Worm (Caenorhabditis elegans): ENCODE results near the gene kup-1.
A peak's percentile ranks its signal among the peaks of the same experiment; 100 is the strongest.

kup-1 gene

DNA sequence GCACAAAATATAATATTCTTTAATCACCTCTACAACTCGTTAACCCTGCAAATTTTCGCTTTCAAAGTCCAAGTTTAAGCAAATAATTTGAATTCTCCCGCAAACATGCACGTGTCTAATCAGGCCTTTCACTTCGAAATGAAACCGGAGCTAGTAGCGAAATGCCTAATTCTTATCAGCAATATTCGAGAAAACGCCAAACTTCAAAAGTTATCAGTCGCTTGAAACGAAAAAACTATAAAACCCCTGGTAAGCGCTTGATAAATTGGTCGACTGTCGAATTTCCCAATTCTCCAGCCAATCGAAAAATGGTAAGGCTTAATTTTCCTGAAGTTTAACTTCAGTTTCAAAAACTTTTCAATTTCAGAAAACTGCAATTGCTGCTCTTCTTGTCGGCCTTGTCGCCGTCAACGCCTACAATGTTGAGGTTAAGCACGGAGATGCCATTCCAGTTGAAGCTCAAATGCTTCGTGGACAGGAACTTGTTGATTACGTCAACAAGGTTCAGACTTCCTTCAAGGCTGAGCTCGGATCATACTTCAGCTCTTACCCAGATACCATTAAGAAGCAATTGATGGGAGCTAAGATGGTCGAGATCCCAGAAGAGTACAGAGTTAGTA lies 37.7 kb downstream of the kup-1 start, which contains the start of gene cpr-9:
Gene cpr-9, plus strand, starts transcription at position 188 of the 620 bp plus-strand sequence.
- TF ChIP-seq nhr-25 (tag; optimal IDR thresholded peaks at IDR 0.05; ENCODE audit: borderline replicate concordance, insufficient read depth), result no peak
- TF ChIP-seq hlh-11 (tag; optimal IDR thresholded peaks at IDR 0.05), result peak; percentile 41
- TF ChIP-seq spr-3 (GFP tag; optimal IDR thresholded peaks at IDR 0.05), result no peak
- TF ChIP-seq D1046.2 (GFP tag; IDR thresholded peaks at IDR 0.05), result no peak
- TF ChIP-seq nhr-77 (tag; optimal IDR thresholded peaks at IDR 0.05), result no peak
- TF ChIP-seq Y105C5A.15 (GFP tag; IDR thresholded peaks at IDR 0.05), result no peak
- peak; percentile 77 for TF ChIP-seq dve-1 (tag; optimal IDR thresholded peaks at IDR 0.05; ENCODE audit: insufficient read depth)
- TF ChIP-seq mdt-29 (GFP tag; IDR thresholded peaks at IDR 0.05), result peak; percentile 57; the same call in 1 of the 2 replicates
- peak; percentile 56 for TF ChIP-seq dmd-6 (GFP tag; IDR thresholded peaks at IDR 0.05)
- TF ChIP-seq lsy-2 (tag; optimal IDR thresholded peaks at IDR 0.05), result peak in 1 of 2 experiments; percentile 20
- peak; percentile 40; the same call in 1 of the 2 replicates for TF ChIP-seq php-3 (GFP tag; IDR thresholded peaks at IDR 0.05)
- peak; percentile 55 for TF ChIP-seq nhr-28 (tag; optimal IDR thresholded peaks at IDR 0.05)
- TF ChIP-seq hlh-30 (tag; optimal IDR thresholded peaks at IDR 0.05; ENCODE audit: insufficient read depth), result peak; percentile 19
- 0 out of 2 replicates have a peak, but pooled peaks have one; percentile 10 for TF ChIP-seq nhr-42 (GFP tag; IDR thresholded peaks at IDR 0.05)
- TF ChIP-seq ama-1 (optimal IDR thresholded peaks at IDR 0.05), result peak; percentile 45
- TF ChIP-seq nhr-6 (tag; optimal IDR thresholded peaks at IDR 0.05), result peak; percentile 28
- no peak for TF ChIP-seq daf-16 (GFP tag; optimal IDR thresholded peaks at IDR 0.05)
- peak; percentile 65 for TF ChIP-seq daf-16 (tag; optimal IDR thresholded peaks at IDR 0.05)
- peak in 1 of 2 experiments; percentile 44 for TF ChIP-seq mdl-1 (tag; optimal IDR thresholded peaks at IDR 0.05)
- TF ChIP-seq aha-1 (tag), result peak; percentile 73
- no peak for TF ChIP-seq nhr-76 (tag; optimal IDR thresholded peaks at IDR 0.05)
- no peak for TF ChIP-seq mep-1 (tag; optimal IDR thresholded peaks at IDR 0.05)
- peak; percentile 67 for TF ChIP-seq T26A8.4 (GFP tag; IDR thresholded peaks at IDR 0.05)
- peak; percentile 50 for TF ChIP-seq pqm-1 (tag; optimal IDR thresholded peaks at IDR 0.05)
- no peak for TF ChIP-seq Y75B8A.6 (GFP tag; IDR thresholded peaks at IDR 0.05)

DNA sequence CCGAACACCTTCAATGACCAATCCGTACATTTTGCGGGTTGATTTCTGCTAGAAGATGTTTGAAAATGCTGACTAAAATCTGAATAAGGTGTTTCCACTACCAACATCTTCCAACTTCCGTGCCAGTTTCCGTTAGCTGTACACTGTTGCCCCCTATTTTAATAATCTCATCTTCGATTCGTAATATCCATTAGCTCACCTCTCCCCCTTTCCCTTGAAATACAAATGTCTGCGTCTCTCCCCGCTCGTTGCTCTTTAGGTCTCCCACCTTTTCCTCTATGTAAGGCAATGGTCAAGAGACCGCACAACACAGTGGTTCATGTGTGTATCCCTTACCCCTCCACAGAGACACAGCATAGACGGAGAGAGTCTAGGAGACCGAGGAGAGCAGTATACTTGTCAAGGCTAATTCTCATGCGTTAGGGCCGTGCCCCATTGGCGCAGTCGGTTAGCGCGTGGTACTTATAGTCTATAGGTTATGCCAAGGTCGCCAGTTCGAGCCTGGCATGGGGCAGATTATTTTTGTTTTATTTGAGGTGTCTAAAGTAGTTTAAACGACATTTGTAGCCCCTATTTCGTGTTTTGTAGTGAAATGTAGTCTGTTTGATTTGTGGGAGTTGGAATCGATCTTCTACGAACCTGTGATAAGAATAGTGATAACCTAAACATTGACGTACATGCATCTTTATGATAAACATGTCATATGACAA lies 38.8 kb downstream of the kup-1 start, which contains the start of gene gcy-33:
Gene gcy-33, minus strand, starts transcription at position 51 of the 710 bp plus-strand sequence.
- TF ChIP-seq sdz-12 (GFP tag; optimal IDR thresholded peaks at IDR 0.05), result peak; percentile 94
- TF ChIP-seq egl-43 (GFP tag; IDR thresholded peaks at IDR 0.05), result peak; percentile 97
- TF ChIP-seq ces-1 (GFP tag; optimal IDR thresholded peaks at IDR 0.05), result no peak
- peak; percentile 75 for TF ChIP-seq zip-2 (tag; optimal IDR thresholded peaks at IDR 0.05)
- no peak for TF ChIP-seq attf-4 (tag; optimal IDR thresholded peaks at IDR 0.05)
- peak; percentile 86 for TF ChIP-seq rbr-2 (tag; optimal IDR thresholded peaks at IDR 0.05)
- peak; percentile 11 to 64 for TF ChIP-seq hif-1 (tag; optimal IDR thresholded peaks at IDR 0.05)
- peak; percentile 92 for TF ChIP-seq nhr-102 (tag; optimal IDR thresholded peaks at IDR 0.05)
- peak; percentile 40 for TF ChIP-seq nhr-77 (tag; optimal IDR thresholded peaks at IDR 0.05)
- no peak for TF ChIP-seq lin-39 (tag; optimal IDR thresholded peaks at IDR 0.05)
- peak; percentile 12 for TF ChIP-seq jun-1 (tag; optimal IDR thresholded peaks at IDR 0.05)
- peak; percentile 80 for TF ChIP-seq spr-3 (GFP tag; optimal IDR thresholded peaks at IDR 0.05)
- TF ChIP-seq tra-1 (GFP tag; IDR thresholded peaks at IDR 0.05), result peak; percentile 77
- TF ChIP-seq F10B5.3 (tag; optimal IDR thresholded peaks at IDR 0.05), result peak; percentile 37
- TF ChIP-seq Y5F2A.4 (GFP tag; optimal IDR thresholded peaks at IDR 0.05), result peak; percentile 51
- TF ChIP-seq ZK337.2 (GFP tag; IDR thresholded peaks at IDR 0.05), result no peak
- peak; percentile 73; the same call in 1 of the 2 replicates for TF ChIP-seq F44E2.7 (GFP tag; IDR thresholded peaks at IDR 0.05)
- TF ChIP-seq mep-1 (tag; optimal IDR thresholded peaks at IDR 0.05), result peak; percentile 87
- TF ChIP-seq zip-11 (GFP tag; IDR thresholded peaks at IDR 0.05), result 0 out of 2 replicates have a peak, but pooled peaks have one; percentile 34
- peak; percentile 82 for TF ChIP-seq Y48G9A.11 (GFP tag; IDR thresholded peaks at IDR 0.05)
- peak; percentile 99 for TF ChIP-seq nhr-28 (tag; optimal IDR thresholded peaks at IDR 0.05)
- TF ChIP-seq lir-3 (tag; optimal IDR thresholded peaks at IDR 0.05), result peak; percentile 75
- TF ChIP-seq lsy-2 (tag; optimal IDR thresholded peaks at IDR 0.05), result peak in 1 of 2 experiments; percentile 74
- TF ChIP-seq ceh-28 (tag; optimal IDR thresholded peaks at IDR 0.05), result no peak
- TF ChIP-seq ceh-62 (tag; optimal IDR thresholded peaks at IDR 0.05), result no peak
- no peak for TF ChIP-seq snpc-4 (tag; optimal IDR thresholded peaks at IDR 0.05)
- TF ChIP-seq lin-38 (GFP tag; IDR thresholded peaks at IDR 0.05), result peak; percentile 83
- no peak for TF ChIP-seq R02D3.7 (tag; optimal IDR thresholded peaks at IDR 0.05)
